Fruit fly (Drosophila melanogaster) whole organism, embryonic: Measurements from ENCODE around the gene Hsp83.
A peak's percentile ranks its signal among the peaks of the same experiment; 100 is the strongest.

Experiments used
- Abd-B ChIP-seq: fragments of 200-800 bp; sonication (Bioruptor generic); optimal IDR thresholded peaks from 2 replicates; lab custom pipeline; 2018; ENCODE audit warnings: missing biosample characterization, mild to moderate bottlenecking, missing genetic modification characterization, moderate library complexity
- CG11247 ChIP-seq: fragments of 200-800 bp; sonication (Bioruptor generic); IDR thresholded peaks from 2 replicates; pipeline ENCODE4 v1.3.6; 2022; ENCODE audit warnings: missing biosample characterization, missing genetic modification characterization
- CG12155 ChIP-seq: fragments of 200-800 bp; sonication (Bioruptor generic); optimal IDR thresholded peaks from 3 replicates; lab custom pipeline; 2016; ENCODE audit warnings: missing biosample characterization, missing genetic modification characterization
- CG12299 ChIP-seq: fragments of 200-800 bp; sonication (Bioruptor generic); optimal IDR thresholded peaks from 2 replicates; lab custom pipeline; 2018; ENCODE audit warnings: missing biosample characterization, mild to moderate bottlenecking, missing genetic modification characterization
- CG12769 ChIP-seq: fragments of 200-800 bp; sonication (Bioruptor generic); optimal IDR thresholded peaks from 2 replicates; lab custom pipeline; 2019; ENCODE audit warnings: missing biosample characterization, mild to moderate bottlenecking, missing genetic modification characterization, moderate library complexity
- CG15696 ChIP-seq: fragments of 200-800 bp; sonication (Bioruptor generic); optimal IDR thresholded peaks from 2 replicates; lab custom pipeline; 2019; ENCODE audit warnings: missing biosample characterization, mild to moderate bottlenecking, missing genetic modification characterization, moderate library complexity
- CG1603 ChIP-seq: fragments of 200-800 bp; sonication (Bioruptor generic); optimal IDR thresholded peaks from 2 replicates; lab custom pipeline; 2019; ENCODE audit warnings: missing biosample characterization, mild to moderate bottlenecking, missing genetic modification characterization, moderate library complexity
- CG17328 ChIP-seq: fragments of 200-800 bp; sonication (Bioruptor generic); IDR thresholded peaks from 2 replicates; pipeline ENCODE4 v1.3.6; 2022; ENCODE audit warnings: missing biosample characterization, missing genetic modification characterization
- CG17912 ChIP-seq: fragments of 200-800 bp; sonication (Bioruptor generic); optimal IDR thresholded peaks from 2 replicates; lab custom pipeline; 2018; ENCODE audit warnings: missing biosample characterization, mild to moderate bottlenecking, missing genetic modification characterization
- CG18262 ChIP-seq: fragments of 200-800 bp; optimal IDR thresholded peaks from 3 replicates; lab custom pipeline; 2019; ENCODE audit warnings: missing biosample characterization, mild to moderate bottlenecking, missing genetic modification characterization, moderate library complexity
- CG30020 ChIP-seq: fragments of 200-800 bp; optimal IDR thresholded peaks from 2 replicates; lab custom pipeline; 2019; ENCODE audit warnings: missing biosample characterization, mild to moderate bottlenecking, missing genetic modification characterization, moderate library complexity
- CG31365 ChIP-seq: fragments of 200-800 bp; sonication (Bioruptor generic); optimal IDR thresholded peaks from 2 replicates; lab custom pipeline; 2018; ENCODE audit warnings: missing biosample characterization, mild to moderate bottlenecking, missing genetic modification characterization
- CG4282 ChIP-seq: fragments of 200-800 bp; sonication (Bioruptor generic); optimal IDR thresholded peaks from 2 replicates; lab custom pipeline; 2016; ENCODE audit warnings: missing biosample characterization, missing genetic modification characterization
- CG6654 ChIP-seq: fragments of 200-800 bp; sonication (Bioruptor generic); optimal IDR thresholded peaks from 2 replicates; lab custom pipeline; 2017; ENCODE audit warnings: missing biosample characterization, mild to moderate bottlenecking, missing genetic modification characterization
- CG7372 ChIP-seq: fragments of 200-800 bp; sonication (Bioruptor generic); IDR thresholded peaks from 2 replicates; pipeline ENCODE4 v1.3.6; 2022; ENCODE audit warnings: missing biosample characterization, missing genetic modification characterization
- CG8089 ChIP-seq: fragments of 200-800 bp; sonication (Bioruptor generic); optimal IDR thresholded peaks from 3 replicates; lab custom pipeline; 2016; ENCODE audit warnings: missing biosample characterization, missing genetic modification characterization
- CG9932 ChIP-seq: fragments of 200-800 bp; sonication (Bioruptor generic); IDR thresholded peaks from 2 replicates; pipeline ENCODE4 v1.3.6; 2022; ENCODE audit warnings: missing biosample characterization, missing genetic modification characterization
- Camta ChIP-seq: fragments of 200-800 bp; sonication (Bioruptor generic); optimal IDR thresholded peaks from 2 replicates; lab custom pipeline; 2016; ENCODE audit warnings: missing biosample characterization, missing genetic modification characterization
- Drgx ChIP-seq: fragments of 200-800 bp; sonication (Bioruptor generic); IDR thresholded peaks from 2 replicates; pipeline ENCODE4 v1.3.6; 2022; ENCODE audit warnings: missing biosample characterization, missing genetic modification characterization
- E2f1 ChIP-seq: fragments of 200-800 bp; sonication (Bioruptor generic); IDR thresholded peaks from 2 replicates; pipeline ENCODE4 v1.3.6; 2022; ENCODE audit warnings: missing biosample characterization, missing genetic modification characterization
- E2f2 ChIP-seq: fragments of 200-800 bp; sonication (Bioruptor generic); IDR thresholded peaks from 2 replicates; pipeline ENCODE4 v1.3.6; 2022; ENCODE audit warnings: missing biosample characterization, missing genetic modification characterization
- Elba2 ChIP-seq: fragments of 200-800 bp; sonication (Bioruptor generic); optimal IDR thresholded peaks from 3 replicates; lab custom pipeline; 2016; ENCODE audit warnings: missing biosample characterization, missing genetic modification characterization
- HLH3B ChIP-seq: fragments of 200-800 bp; sonication (Bioruptor generic); IDR thresholded peaks from 2 replicates; pipeline ENCODE4 v1.3.6; 2022; ENCODE audit warnings: missing biosample characterization, missing genetic modification characterization
- HmgZ ChIP-seq: fragments of 200-800 bp; sonication (Bioruptor generic); optimal IDR thresholded peaks from 2 replicates; lab custom pipeline; 2018; ENCODE audit warnings: missing biosample characterization, mild to moderate bottlenecking, missing genetic modification characterization
- Hr39 ChIP-seq: fragments of >200 bp; optimal IDR thresholded peaks from 2 replicates; lab custom pipeline; 2017
- Hsf ChIP-seq: fragments of 200-800 bp; sonication (Bioruptor generic); optimal IDR thresholded peaks from 3 replicates; lab custom pipeline; 2016; ENCODE audit warnings: missing biosample characterization, missing genetic modification characterization
- Opbp ChIP-seq: fragments of 200-800 bp; sonication (Bioruptor generic); IDR thresholded peaks from 3 replicates; pipeline ENCODE4 v1.3.6; 2022; ENCODE audit warnings: missing biosample characterization, missing genetic modification characterization; ENCODE audit not compliant: partially characterized antibody
- Sry-δ ChIP-seq: fragments of 200-800 bp; sonication (Bioruptor generic); optimal IDR thresholded peaks from 2 replicates; lab custom pipeline; 2016; ENCODE audit warnings: missing biosample characterization, missing genetic modification characterization
- Vsx1 ChIP-seq: fragments of 200-800 bp; sonication (Bioruptor generic); optimal IDR thresholded peaks from 2 replicates; lab custom pipeline; 2017; ENCODE audit warnings: missing biosample characterization, mild to moderate bottlenecking, missing genetic modification characterization, missing genetic modification reagents
- Xbp1 ChIP-seq: fragments of 200-800 bp; sonication (Bioruptor generic); optimal IDR thresholded peaks from 3 replicates; lab custom pipeline; 2016; ENCODE audit warnings: missing biosample characterization, mild to moderate bottlenecking, missing genetic modification characterization
- aop ChIP-seq: fragments of 200-800 bp; sonication (Bioruptor generic); IDR thresholded peaks from 2 replicates; pipeline ENCODE4 v1.3.6; 2022; ENCODE audit warnings: missing biosample characterization, missing genetic modification characterization
- cato ChIP-seq: fragments of 200-800 bp; sonication (Bioruptor generic); optimal IDR thresholded peaks from 2 replicates; lab custom pipeline; 2016; ENCODE audit warnings: missing biosample characterization, missing genetic modification characterization, borderline replicate concordance
- dati ChIP-seq: fragments of 200-800 bp; sonication (Bioruptor generic); IDR thresholded peaks from 2 replicates; pipeline ENCODE4 v1.3.6; 2022; ENCODE audit warnings: missing biosample characterization, missing genetic modification characterization
- dpn ChIP-seq, 2 experiments: fragments of 200-800 bp; sonication (Bioruptor generic); optimal IDR thresholded peaks; 3 replicates each; lab custom pipeline; 2016; ENCODE audit warnings: missing biosample characterization in 2 of 2, missing genetic modification characterization in 2 of 2
- eyg ChIP-seq: fragments of 200-800 bp; sonication (Bioruptor generic); optimal IDR thresholded peaks from 3 replicates; lab custom pipeline; 2016; ENCODE audit warnings: missing biosample characterization, missing genetic modification characterization
- fd96Cb ChIP-seq: fragments of 200-800 bp; sonication (Bioruptor generic); optimal IDR thresholded peaks from 2 replicates; lab custom pipeline; 2018; ENCODE audit warnings: missing biosample characterization, mild to moderate bottlenecking, missing genetic modification characterization, moderate library complexity
- fru ChIP-seq: fragments of >200 bp; optimal IDR thresholded peaks from 2 replicates; lab custom pipeline; 2017
- ftz-f1 ChIP-seq: fragments of 200-800 bp; sonication (Bioruptor generic); optimal IDR thresholded peaks from 2 replicates; lab custom pipeline; 2016; ENCODE audit warnings: missing biosample characterization, missing genetic modification characterization
- gce ChIP-seq: fragments of 200-800 bp; sonication (Bioruptor generic); IDR thresholded peaks from 3 replicates; pipeline ENCODE4 v1.3.6; 2022; ENCODE audit warnings: missing biosample characterization, missing genetic modification characterization
- grau ChIP-seq: fragments of 200-800 bp; optimal IDR thresholded peaks from 3 replicates; lab custom pipeline; 2019; ENCODE audit warnings: missing biosample characterization, mild to moderate bottlenecking, missing genetic modification characterization, moderate library complexity
- jumu ChIP-seq: fragments of 200-800 bp; sonication (Bioruptor generic); optimal IDR thresholded peaks from 3 replicates; lab custom pipeline; 2016; ENCODE audit warnings: missing biosample characterization, missing genetic modification characterization
- ken ChIP-seq: fragments of 200-800 bp; sonication (Bioruptor generic); IDR thresholded peaks from 3 replicates; pipeline ENCODE4 v1.3.6; 2022; ENCODE audit warnings: missing biosample characterization, missing genetic modification characterization
- luna ChIP-seq: fragments of 200-800 bp; sonication (Bioruptor generic); optimal IDR thresholded peaks from 2 replicates; lab custom pipeline; 2016; ENCODE audit warnings: missing biosample characterization, missing genetic modification characterization
- mirr ChIP-seq: fragments of 200-800 bp; sonication (Bioruptor generic); optimal IDR thresholded peaks from 3 replicates; lab custom pipeline; 2018; ENCODE audit warnings: missing biosample characterization, mild to moderate bottlenecking, missing genetic modification characterization
- peb ChIP-seq: fragments of 200-800 bp; sonication (Bioruptor generic); IDR thresholded peaks from 2 replicates; pipeline ENCODE4 v1.3.6; 2022; ENCODE audit warnings: missing biosample characterization, missing genetic modification characterization
- row ChIP-seq: fragments of 200-800 bp; sonication (Bioruptor generic); IDR thresholded peaks from 3 replicates; pipeline ENCODE4 v1.3.6; 2022; ENCODE audit warnings: missing biosample characterization, missing genetic modification characterization
- sna ChIP-seq: fragments of 200-800 bp; sonication (Bioruptor generic); IDR thresholded peaks from 2 replicates; pipeline ENCODE4 v1.3.6; 2022; ENCODE audit warnings: missing biosample characterization, missing genetic modification characterization; ENCODE audit not compliant: partially characterized antibody
- so ChIP-seq: fragments of 200-800 bp; sonication (Bioruptor generic); IDR thresholded peaks from 3 replicates; pipeline ENCODE4 v1.3.6; 2022; ENCODE audit warnings: missing biosample characterization, missing genetic modification characterization
- tin ChIP-seq: fragments of 200-800 bp; sonication (Bioruptor generic); optimal IDR thresholded peaks from 3 replicates; lab custom pipeline; 2016; ENCODE audit warnings: missing biosample characterization, missing genetic modification characterization
- tio ChIP-seq: fragments of 200-800 bp; sonication (Bioruptor generic); optimal IDR thresholded peaks from 2 replicates; lab custom pipeline; 2017; ENCODE audit warnings: missing biosample characterization, missing genetic modification characterization, inconsistent platforms
- unpg ChIP-seq: fragments of 200-800 bp; sonication (Bioruptor generic); optimal IDR thresholded peaks from 3 replicates; lab custom pipeline; 2018; ENCODE audit warnings: missing biosample characterization, mild to moderate bottlenecking, missing genetic modification characterization, moderate library complexity
- usp ChIP-seq: fragments of >200 bp; optimal IDR thresholded peaks from 2 replicates; lab custom pipeline; 2017; ENCODE audit warnings: missing biosample characterization, missing genetic modification characterization
- vfl ChIP-seq: fragments of 200-800 bp; sonication (Bioruptor generic); optimal IDR thresholded peaks from 2 replicates; lab custom pipeline; 2016; ENCODE audit warnings: missing biosample characterization, missing genetic modification characterization

Hsp83 gene

dm6 chr3L:3194059-3194458 is 1.3 kb downstream of the Hsp83 start (continued):
- peak; percentile 5 for TF ChIP-seq Sry-δ (GFP tag; lab: Kevin White, UChicago)
- TF ChIP-seq Xbp1 (GFP tag; lab: Kevin White, UChicago): peak; percentile 93
- peak; percentile 8 for TF ChIP-seq luna (GFP tag; lab: Kevin White, UChicago)
- TF ChIP-seq CG7372 (GFP tag; lab: Robert Waterston, UW): peak; percentile 92
- peak; percentile 99 for TF ChIP-seq Drgx
- TF ChIP-seq CG15696 (tag; lab: Kevin White, UChicago): peak; percentile 80
- peak; percentile 95 for TF ChIP-seq unpg
- peak; percentile 72 for TF ChIP-seq E2f2
- peak; percentile 41 for TF ChIP-seq vfl (GFP tag; lab: Kevin White, UChicago)
- no peak for TF ChIP-seq CG17912
- TF ChIP-seq E2f1 (GFP tag; lab: Robert Waterston, UW): peak; percentile 94
- TF ChIP-seq CG6654: peak; percentile 75
- TF ChIP-seq fd96Cb: peak; percentile 96
- peak; percentile 48 for TF ChIP-seq CG30020 (tag; lab: Kevin White, UChicago)
- TF ChIP-seq dati (GFP tag; lab: Robert Waterston, UW): peak; percentile 78; the same call in 1 of the 2 replicates
- peak; percentile 88 for TF ChIP-seq CG1603
- TF ChIP-seq cato (GFP tag; lab: Kevin White, UChicago): peak; percentile 66
- TF ChIP-seq HmgZ: peak; percentile 92
- TF ChIP-seq grau (tag; lab: Kevin White, UChicago): peak; percentile 91
- TF ChIP-seq CG4282: no peak
- peak; percentile 90 for TF ChIP-seq CG12769
- TF ChIP-seq CG8089 (GFP tag; lab: Kevin White, UChicago): no peak
- TF ChIP-seq Vsx1: peak; percentile 86
- TF ChIP-seq peb (GFP tag; lab: Robert Waterston, UW): peak; percentile 90
- TF ChIP-seq Opbp (GFP tag; lab: Robert Waterston, UW): no peak
- peak; percentile 55 for TF ChIP-seq Elba2
- peak; percentile 95 for TF ChIP-seq CG18262 (tag; lab: Kevin White, UChicago)
- peak; percentile 76 for TF ChIP-seq Hsf (GFP tag; lab: Kevin White, UChicago)
- peak; percentile 93 for TF ChIP-seq so (GFP tag; lab: Robert Waterston, UW)
- TF ChIP-seq usp (GFP tag; lab: Kevin White, UChicago): no peak
- TF ChIP-seq eyg: no peak
- TF ChIP-seq Abd-B (GFP tag; lab: Kevin White, UChicago): peak; percentile 88
- peak; percentile 96 for TF ChIP-seq CG17328 (GFP tag; lab: Robert Waterston, UW)
- TF ChIP-seq gce (GFP tag; lab: Robert Waterston, UW): peak; percentile 86
- no peak for TF ChIP-seq sna (GFP tag; lab: Robert Waterston, UW)
- TF ChIP-seq row (GFP tag; lab: Robert Waterston, UW): peak; percentile 95
- TF ChIP-seq Camta (GFP tag; lab: Kevin White, UChicago): peak; percentile 32
- peak; percentile 29 for TF ChIP-seq jumu (GFP tag; lab: Kevin White, UChicago)
- peak; percentile 88 for TF ChIP-seq tio (GFP tag; lab: Kevin White, UChicago)
- TF ChIP-seq CG31365: peak; percentile 72
- TF ChIP-seq ken: peak; percentile 89
- no peak for TF ChIP-seq Hr39 (lab: Kevin White, UChicago)
- TF ChIP-seq ftz-f1 (GFP tag; lab: Kevin White, UChicago): no peak
- peak; percentile 84 for TF ChIP-seq CG12155 (GFP tag; lab: Kevin White, UChicago)
- no peak for TF ChIP-seq fru (lab: Kevin White, UChicago)
- TF ChIP-seq dpn (GFP tag; optimal IDR thresholded peaks at IDR 0.05; lab: Kevin White, UChicago): peak; percentile 40 to 92
- peak; percentile 93 for TF ChIP-seq CG12299 (tag; lab: Kevin White, UChicago)
- TF ChIP-seq CG11247: peak; percentile 92
- TF ChIP-seq mirr (GFP tag; lab: Kevin White, UChicago): peak; percentile 45
- TF ChIP-seq HLH3B: peak; percentile 95
- peak; percentile 59; the same call in 1 of the 2 replicates for TF ChIP-seq aop
- peak; percentile 89 for TF ChIP-seq tin (GFP tag; lab: Kevin White, UChicago)
- TF ChIP-seq CG9932 (GFP tag; lab: Robert Waterston, UW): peak; percentile 81
